Worm (Caenorhabditis elegans) whole organism, early embryonic: Measurements from ENCODE around the gene nhr-111.

Experiments
- B0310.2 ChIP-seq: sonication (generic microtip); optimal IDR thresholded peaks from 2 replicates; lab custom pipeline; 2016; ENCODE audit warnings: mild to moderate bottlenecking, missing genetic modification characterization, missing compliant biosample characterization
- aly-1 ChIP-seq: sonication (generic microtip); optimal IDR thresholded peaks from 2 replicates; lab custom pipeline; 2016; ENCODE audit warnings: missing genetic modification characterization, missing compliant biosample characterization
- ama-1 ChIP-seq: fragments of 150-350 bp; optimal IDR thresholded peaks from 2 replicates; lab custom pipeline; 2014
- ceh-13 ChIP-seq: fragments of 200-800 bp; sonication (Bioruptor generic); optimal IDR thresholded peaks from 2 replicates; lab custom pipeline; 2018; ENCODE audit warnings: mild to moderate bottlenecking, missing genetic modification characterization, missing compliant biosample characterization
- ceh-36 ChIP-seq: sonication (generic microtip); optimal IDR thresholded peaks from 2 replicates; lab custom pipeline; 2016; ENCODE audit warnings: missing genetic modification characterization, inconsistent platforms, missing compliant biosample characterization
- ets-7 ChIP-seq: sonication (generic microtip); optimal IDR thresholded peaks from 2 replicates; lab custom pipeline; 2016; ENCODE audit warnings: missing genotype, missing genetic modification characterization, missing compliant biosample characterization
- flt-1 ChIP-seq: fragments of 200-800 bp; sonication (Bioruptor generic); IDR thresholded peaks from 2 replicates; pipeline ENCODE4 v1.3.6; 2022; ENCODE audit warnings: missing genetic modification characterization, missing compliant biosample characterization
- hmbx-1 ChIP-seq: sonication (generic microtip); optimal IDR thresholded peaks from 2 replicates; lab custom pipeline; 2016; ENCODE audit warnings: mild to moderate bottlenecking, missing genetic modification characterization, missing compliant biosample characterization
- pes-1 ChIP-seq: fragments of 200-800 bp; sonication (Bioruptor generic); IDR thresholded peaks from 2 replicates; pipeline ENCODE4 v1.3.6; 2022; ENCODE audit warnings: missing genetic modification reagents, missing genetic modification characterization, missing compliant biosample characterization
- scrt-1 ChIP-seq: fragments of 200-800 bp; sonication (Bioruptor generic); IDR thresholded peaks from 2 replicates; pipeline ENCODE4 v1.3.6; 2022; ENCODE audit warnings: missing genetic modification characterization, missing compliant biosample characterization
- tbx-37 ChIP-seq: fragments of 200-800 bp; sonication (Bioruptor generic); conservative IDR thresholded peaks from 2 replicates; pipeline ENCODE4 v1.3.6; 2022; ENCODE audit warnings: missing genetic modification reagents, missing genetic modification characterization, missing compliant biosample characterization
- tra-4 ChIP-seq: sonication (generic microtip); optimal IDR thresholded peaks from 2 replicates; lab custom pipeline; 2017; ENCODE audit warnings: missing genetic modification characterization, missing compliant biosample characterization

DNA sequence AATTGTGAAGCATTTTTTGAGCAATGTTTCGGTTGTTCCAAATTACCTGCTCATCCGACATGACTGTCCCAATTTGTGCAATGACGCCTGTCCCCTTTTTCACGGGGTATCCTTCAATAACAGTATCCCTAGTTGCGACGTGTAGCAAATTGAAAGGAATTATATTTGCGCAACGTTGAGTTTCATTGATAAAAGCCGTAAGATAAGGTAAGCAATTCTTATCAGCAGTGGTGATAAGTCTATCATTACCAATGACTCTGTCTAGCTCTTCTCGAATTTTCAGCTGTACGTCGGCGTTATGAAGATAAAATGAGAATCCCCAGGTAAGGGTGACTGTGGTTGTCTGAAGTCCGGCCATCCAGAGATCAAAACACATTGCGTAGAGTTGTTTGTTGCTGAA, 49.5 kb upstream of the nhr-111 start:
- TF ChIP-seq ama-1 (lab: Kevin White, UChicago) (no peak), ceh-13 (GFP tag; lab: Kevin White, UChicago) (no peak), pes-1 (GFP tag; lab: Robert Waterston, UW) (no peak), flt-1 (GFP tag; lab: Robert Waterston, UW) (no peak), scrt-1 (no peak), B0310.2 (no peak), ets-7 (tag; lab: Kevin White, UChicago) (no peak), ceh-36 (tag; lab: Kevin White, UChicago) (no peak), tbx-37 (no peak), hmbx-1 (tag; lab: Kevin White, UChicago) (no peak), aly-1 (tag; lab: Kevin White, UChicago) (no peak), tra-4 (tag; lab: Kevin White, UChicago) (no peak)
